Worm (Caenorhabditis elegans): ENCODE measurements around the gene gei-13.

The gei-13 gene

ce11 chrIII:9616933-9617332 is 20.0 kb downstream of the gei-13 start:
- no peak for TF ChIP-seq unc-62 (GFP tag; optimal IDR thresholded peaks at IDR 0.05)

ce11 chrIII:9616426-9616825 is 20.5 kb downstream of the gei-13 start, which contains the start of gene hcp-3:
Gene hcp-3, minus strand, starts transcription at chrIII:9616470.
- TF ChIP-seq unc-62 (GFP tag; optimal IDR thresholded peaks at IDR 0.05): no peak

DNA sequence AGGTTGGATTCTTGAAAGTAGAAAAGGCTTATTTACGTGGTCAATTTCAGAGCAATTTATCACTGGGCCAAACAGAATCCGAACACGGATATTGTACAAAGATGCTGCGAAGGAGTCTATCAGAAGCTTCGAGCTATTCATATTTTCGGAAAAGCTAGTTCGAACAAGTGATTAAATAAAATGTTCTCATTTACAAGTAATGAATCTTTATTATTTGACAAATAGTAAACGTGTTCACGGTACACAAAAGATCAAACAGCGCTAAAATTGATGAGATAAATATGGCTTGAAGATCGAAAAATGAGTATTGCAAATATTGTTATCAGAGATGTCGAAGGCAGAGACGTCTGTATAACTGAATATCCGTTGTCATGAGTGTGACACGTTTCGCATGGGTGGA is 21.8 kb downstream of the gei-13 start:
- TF ChIP-seq unc-62 (GFP tag; optimal IDR thresholded peaks at IDR 0.05): no peak

ce11 chrIII:9614211-9614610 is 22.7 kb downstream of the gei-13 start, which contains the start of the genes pri-1 and F58A4.6:
Gene pri-1, minus strand, starts transcription at chrIII:9614281.
Gene F58A4.6, plus strand, starts transcription at chrIII:9614482.
- no peak for TF ChIP-seq unc-62 (GFP tag; optimal IDR thresholded peaks at IDR 0.05)

DNA sequence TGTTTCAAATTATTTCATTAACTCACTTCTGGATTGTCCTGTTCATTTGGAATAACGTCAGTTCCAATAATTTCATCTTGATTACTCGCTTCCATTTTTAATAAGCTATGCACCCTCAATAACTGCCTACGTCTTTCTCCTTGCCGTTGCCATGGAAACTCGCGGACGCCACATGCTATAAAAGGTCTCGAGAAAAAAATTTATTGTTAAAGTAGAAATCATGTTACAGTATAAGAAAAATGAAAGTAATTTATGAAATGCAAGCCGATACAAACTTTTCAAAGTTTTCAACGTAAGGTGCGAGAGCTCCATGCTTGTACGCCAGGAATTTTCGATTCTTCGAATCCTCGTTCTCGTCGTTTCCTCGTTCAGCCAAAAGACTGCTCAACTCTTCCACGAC is 24.8 kb downstream of the gei-13 start, which contains the start of gene bbs-4:
bbs-4 (minus strand) TSS at position 101 of the 400 bp plus-strand sequence.
- TF ChIP-seq unc-62 (GFP tag; optimal IDR thresholded peaks at IDR 0.05): no peak

DNA sequence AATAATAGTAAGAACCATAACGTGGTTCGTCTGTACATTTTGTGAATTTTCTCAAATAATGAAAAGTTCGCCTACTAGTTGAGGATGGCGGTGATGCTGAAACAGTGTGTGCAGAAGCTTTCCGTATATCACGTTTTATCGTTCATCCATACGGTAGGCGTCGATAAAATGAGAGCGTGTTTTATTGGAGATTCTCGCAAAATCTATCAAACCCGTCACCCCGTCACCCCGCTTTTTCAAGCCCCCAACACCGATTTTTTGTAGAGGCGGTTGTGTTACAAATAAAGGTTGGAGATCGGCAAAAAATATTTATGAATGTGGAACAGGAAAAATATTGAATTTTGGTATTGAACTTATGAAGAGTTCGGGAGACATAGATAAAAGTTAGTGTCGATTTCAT is 28.3 kb downstream of the gei-13 start, which contains the start of gene clec-161:
clec-161 (minus strand) TSS at position 101 of the 400 bp plus-strand sequence.
- TF ChIP-seq unc-62 (GFP tag; optimal IDR thresholded peaks at IDR 0.05): no peak

- no peak for TF ChIP-seq unc-62 (GFP tag; optimal IDR thresholded peaks at IDR 0.05)
Measured at ce11 chrIII:9600645-9601044, 36.3 kb downstream of the gei-13 start, which contains the start of gene F58A4.2. Gene F58A4.2, minus strand, starts transcription at chrIII:9600745.

ce11 chrIII:9598168-9598567 is 38.7 kb downstream of the gei-13 start, which contains the start of gene F58A4.1:
Gene F58A4.1, plus strand, starts transcription at chrIII:9598468.
- no peak for TF ChIP-seq unc-62 (GFP tag; optimal IDR thresholded peaks at IDR 0.05)

ce11 chrIII:9597044-9597443 is 39.9 kb downstream of the gei-13 start, which contains the start of gene C48B4.12:
Gene C48B4.12, plus strand, starts transcription at chrIII:9597344.
- TF ChIP-seq unc-62 (GFP tag; optimal IDR thresholded peaks at IDR 0.05): no peak

DNA sequence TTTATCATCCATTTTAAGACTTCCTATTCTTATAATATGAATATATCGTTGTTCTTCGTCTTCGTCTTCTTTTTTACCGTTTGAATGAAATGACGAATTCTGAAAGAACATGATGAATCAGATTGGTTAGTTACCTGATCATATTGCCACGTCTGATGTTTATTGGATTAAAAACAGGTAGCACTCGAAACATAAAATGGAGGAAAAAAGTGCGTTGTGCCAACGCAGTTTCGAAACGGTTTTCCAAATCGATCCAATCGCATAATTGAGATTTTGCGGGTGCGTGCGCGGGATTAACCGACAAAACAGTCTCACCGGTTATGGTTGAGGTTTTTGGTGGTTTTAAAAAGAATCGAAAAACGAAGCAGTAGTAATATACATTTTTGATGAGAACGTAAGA is 41.4 kb downstream of the gei-13 start, which contains the start of gene rom-2:
rom-2 (minus strand) TSS at position 101 of the 400 bp plus-strand sequence.
- TF ChIP-seq unc-62 (GFP tag; optimal IDR thresholded peaks at IDR 0.05): no peak

ce11 chrIII:9592118-9592517 is 44.8 kb downstream of the gei-13 start, which contains the start of gene acox-1.5:
Gene acox-1.5, minus strand, starts transcription at chrIII:9592192.
- no peak for TF ChIP-seq unc-62 (GFP tag; optimal IDR thresholded peaks at IDR 0.05)

DNA sequence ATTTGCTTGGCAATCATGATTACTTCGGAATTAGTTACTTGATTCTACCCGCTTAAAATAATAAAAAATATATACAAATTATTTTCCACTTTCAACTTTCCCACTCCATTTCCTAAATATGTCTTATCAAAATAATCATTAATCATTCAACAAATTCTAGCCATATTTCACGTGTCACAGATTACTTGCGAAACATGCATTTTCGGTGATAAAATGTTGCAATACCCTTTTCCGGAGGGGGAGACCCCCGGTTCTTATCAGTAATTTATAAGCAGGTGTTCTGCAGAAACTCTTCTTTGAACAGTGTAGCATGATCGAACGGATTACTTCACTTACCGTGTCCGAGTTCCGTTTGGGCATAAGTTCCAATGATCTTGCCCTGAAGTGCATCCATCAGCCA is 46.7 kb downstream of the gei-13 start:
- TF ChIP-seq unc-62 (GFP tag; optimal IDR thresholded peaks at IDR 0.05): no peak

DNA sequence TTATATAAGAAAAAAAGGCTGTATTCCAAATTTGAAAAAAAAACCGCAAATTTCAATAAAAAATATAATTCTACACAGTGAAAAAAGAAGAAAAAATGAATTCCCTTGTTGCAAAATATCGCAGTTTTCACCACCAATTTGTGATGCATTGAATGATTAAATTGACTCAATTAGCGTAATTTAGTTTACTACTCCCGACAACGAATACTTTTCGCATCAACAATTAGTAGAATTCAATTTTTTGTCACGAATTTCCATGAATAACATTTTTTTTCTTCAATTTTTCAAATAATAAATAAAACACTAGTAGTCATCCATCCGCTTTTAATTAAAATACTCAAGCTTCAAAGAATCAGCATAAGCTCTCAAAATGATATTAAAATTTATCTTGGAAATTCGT is 51.6 kb downstream of the gei-13 start:
- TF ChIP-seq unc-62 (GFP tag; optimal IDR thresholded peaks at IDR 0.05): no peak

DNA sequence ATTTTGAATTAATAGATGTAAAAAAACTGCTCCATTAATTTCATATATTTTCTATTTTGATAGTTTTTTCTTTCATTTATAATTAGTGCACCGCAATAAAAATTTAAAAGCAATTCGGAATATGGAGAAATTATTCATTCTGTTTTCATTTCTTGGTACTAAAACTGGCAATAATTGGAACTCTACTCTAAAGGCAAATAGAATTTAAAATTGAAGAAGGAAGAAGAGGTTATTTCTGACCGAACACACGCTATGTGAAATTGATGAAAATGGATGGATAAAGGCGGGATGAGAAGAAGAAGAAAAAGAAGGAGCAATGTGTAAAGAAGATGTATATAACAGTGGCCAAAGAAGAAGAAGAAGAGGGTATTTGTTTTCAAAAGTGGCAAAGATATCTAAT is 53.7 kb downstream of the gei-13 start:
- no peak for TF ChIP-seq unc-62 (GFP tag; optimal IDR thresholded peaks at IDR 0.05)

ce11 chrIII:9582240-9582639 is 54.7 kb downstream of the gei-13 start, which contains the start of gene C48B4.3:
Gene C48B4.3, minus strand, starts transcription at chrIII:9582388.
- no peak for TF ChIP-seq unc-62 (GFP tag; optimal IDR thresholded peaks at IDR 0.05)

Data from whole organism, dauer.